Worm (Caenorhabditis elegans): ENCODE measurements around the gene ocr-2.
A peak's percentile ranks its signal among the peaks of the same experiment; 100 is the strongest.

Gene ocr-2

ce11 chrIV:8243170-8243569, 23.3 kb upstream of the ocr-2 start:
- peak; percentile 9 for TF ChIP-seq ceh-16 (tag; optimal IDR thresholded peaks at IDR 0.05)
- TF ChIP-seq unc-62 (GFP tag; optimal IDR thresholded peaks at IDR 0.05) = no peak
- TF ChIP-seq sma-9 (GFP tag; optimal IDR thresholded peaks at IDR 0.05) = peak; percentile 51
- no peak for TF ChIP-seq sma-9 (tag; optimal IDR thresholded peaks at IDR 0.05)
- TF ChIP-seq sem-4 (tag; optimal IDR thresholded peaks at IDR 0.05) = no peak

- no peak for TF ChIP-seq mbf-1 (tag; optimal IDR thresholded peaks at IDR 0.05)
- peak; percentile 3 for TF ChIP-seq fos-1 (tag; optimal IDR thresholded peaks at IDR 0.05)
Observed at ce11 chrIV:8241312-8241833, 21.5 kb upstream of the ocr-2 start.

ce11 chrIV:8239584-8239983, 19.7 kb upstream of the ocr-2 start:
- TF ChIP-seq nhr-21 (tag; optimal IDR thresholded peaks at IDR 0.05) = no peak
- TF ChIP-seq nhr-11 (tag; optimal IDR thresholded peaks at IDR 0.05) = no peak
- TF ChIP-seq mdl-1 (tag; optimal IDR thresholded peaks at IDR 0.05) = no peak
- TF ChIP-seq nhr-237 (tag; optimal IDR thresholded peaks at IDR 0.05) = no peak
- no peak for TF ChIP-seq dmd-4 (tag; optimal IDR thresholded peaks at IDR 0.05)
- TF ChIP-seq nhr-23 (tag; optimal IDR thresholded peaks at IDR 0.05) = no peak
- no peak for TF ChIP-seq skn-1 (tag; optimal IDR thresholded peaks at IDR 0.05)

ce11 chrIV:8236502-8236901, 16.6 kb upstream of the ocr-2 start, which contains the start of gene nhr-66:
Gene nhr-66 (minus strand): TSS chrIV:8236602.
- TF ChIP-seq dmd-4 (tag; optimal IDR thresholded peaks at IDR 0.05) (no peak), ama-1 (optimal IDR thresholded peaks at IDR 0.05) (no peak), ceh-16 (tag; optimal IDR thresholded peaks at IDR 0.05) (no peak), sma-3 (GFP tag; optimal IDR thresholded peaks at IDR 0.05) (no peak), F13H6.1 (tag; optimal IDR thresholded peaks at IDR 0.05) (no peak), skn-1 (tag; optimal IDR thresholded peaks at IDR 0.05) (no peak), ztf-11 (tag; optimal IDR thresholded peaks at IDR 0.05) (no peak), mab-5 (tag; optimal IDR thresholded peaks at IDR 0.05) (no peak), unc-62 (GFP tag; optimal IDR thresholded peaks at IDR 0.05) (no peak)

- TF ChIP-seq nhr-77 (tag; optimal IDR thresholded peaks at IDR 0.05) = no peak
- TF ChIP-seq lsy-2 (tag; optimal IDR thresholded peaks at IDR 0.05) = peak in 1 of 2 experiments; percentile 11
- peak; percentile 16 for TF ChIP-seq sma-9 (GFP tag; optimal IDR thresholded peaks at IDR 0.05)
- TF ChIP-seq sma-9 (tag; optimal IDR thresholded peaks at IDR 0.05) = no peak
- no peak for TF ChIP-seq ceh-82 (tag; optimal IDR thresholded peaks at IDR 0.05)
- no peak for TF ChIP-seq nhr-12 (tag; optimal IDR thresholded peaks at IDR 0.05)
Observed at ce11 chrIV:8235114-8235686, 15.3 kb upstream of the ocr-2 start.

ce11 chrIV:8234088-8234496, 14.2 kb upstream of the ocr-2 start:
- TF ChIP-seq nhr-129 (tag; optimal IDR thresholded peaks at IDR 0.05) = peak; percentile 20
- no peak for TF ChIP-seq lin-39 (tag; optimal IDR thresholded peaks at IDR 0.05)
- peak; percentile 14 for TF ChIP-seq sma-9 (GFP tag; optimal IDR thresholded peaks at IDR 0.05)
- no peak for TF ChIP-seq sma-9 (tag; optimal IDR thresholded peaks at IDR 0.05)
- TF ChIP-seq egl-27 (tag; optimal IDR thresholded peaks at IDR 0.05) = peak; percentile 6
- peak; percentile 57 for TF ChIP-seq fos-1 (tag; optimal IDR thresholded peaks at IDR 0.05)
- no peak for TF ChIP-seq ceh-82 (tag; optimal IDR thresholded peaks at IDR 0.05)
- peak; percentile 44 for TF ChIP-seq crh-2 (tag; optimal IDR thresholded peaks at IDR 0.05)

- TF ChIP-seq Y55F3AM.14 (GFP tag; optimal IDR thresholded peaks at IDR 0.05) (no peak), blmp-1 (tag; optimal IDR thresholded peaks at IDR 0.05; ENCODE audit: insufficient read depth) (peak; percentile 42)
Observed at ce11 chrIV:8233268-8233667, 13.4 kb upstream of the ocr-2 start.

Measured in whole organism, L2 larva.